Worm (Caenorhabditis elegans) whole organism, L1 larva: ENCODE results near the gene F42F12.11.
"Not testable (repeated sequence)": the region's sequence is repeated elsewhere in the genome, so short reads cannot be mapped to it uniquely, and the experiment has no call there.

Experiments
- C04F5.9 ChIP-seq: sonication (generic microtip); optimal IDR thresholded peaks from 2 replicates; lab custom pipeline; 2016; ENCODE audit warnings: missing genetic modification characterization, missing compliant biosample characterization
- F16B12.6 ChIP-seq: fragments of 150-350 bp; optimal IDR thresholded peaks from 2 replicates; lab custom pipeline; 2014; ENCODE audit warnings: missing biosample characterization, missing genetic modification characterization
- aha-1 ChIP-seq: fragments of 150-350 bp; optimal IDR thresholded peaks from 2 replicates; lab custom pipeline; 2014; ENCODE audit warnings: missing biosample characterization, missing genetic modification characterization
- blmp-1 ChIP-seq: fragments of 150-350 bp; optimal IDR thresholded peaks from 2 replicates; lab custom pipeline; 2014; ENCODE audit warnings: missing biosample characterization, missing genetic modification characterization
- ceh-82 ChIP-seq, 3 experiments: fragments of 150-350 bp in 1 of 3; sonication (generic microtip) in 2 of 3; optimal IDR thresholded peaks; 2 replicates each; lab custom pipeline; 2014 to 2017; ENCODE audit warnings: missing biosample characterization in 3 of 3, missing genetic modification characterization in 3 of 3
- ceh-88 ChIP-seq: fragments of 200-800 bp; sonication (Bioruptor generic); IDR thresholded peaks from 2 replicates; pipeline ENCODE4 v1.3.6; 2022; ENCODE audit warnings: missing genetic modification characterization, missing compliant biosample characterization
- ceh-90 ChIP-seq: sonication (generic microtip); optimal IDR thresholded peaks from 2 replicates; lab custom pipeline; 2016; ENCODE audit warnings: missing genetic modification characterization, missing compliant biosample characterization
- egl-13 ChIP-seq: sonication (generic microtip); optimal IDR thresholded peaks from 2 replicates; lab custom pipeline; 2016; ENCODE audit warnings: missing genotype, missing genetic modification reagents, missing genetic modification characterization, missing compliant biosample characterization
- egl-27 ChIP-seq, 2 experiments: fragments of 150-350 bp in 1 of 2; sonication (generic microtip); optimal IDR thresholded peaks; 3 replicates each; lab custom pipeline; 2017 to 2018; ENCODE audit warnings: missing biosample characterization in 2 of 2, missing genetic modification characterization in 2 of 2, missing genetic modification reagents in 2 of 2
- elt-3 ChIP-seq, 6 experiments: fragments of 150-350 bp in 1 of 6; sonication (generic microtip); optimal IDR thresholded peaks; 2 replicates each; lab custom pipeline; 2017 to 2018; ENCODE audit warnings: missing biosample characterization in 6 of 6, missing genetic modification characterization in 6 of 6, inconsistent platforms in 1 of 6
- ets-5 ChIP-seq: fragments of 200-800 bp; sonication (Bioruptor generic); IDR thresholded peaks from 2 replicates; pipeline ENCODE4 v1.3.6; 2022; ENCODE audit warnings: missing genetic modification characterization, missing compliant biosample characterization
- fkh-10 ChIP-seq: sonication (generic microtip); optimal IDR thresholded peaks from 2 replicates; lab custom pipeline; 2017; ENCODE audit warnings: missing biosample characterization, missing genetic modification reagents, missing genetic modification characterization
- fkh-8 ChIP-seq: sonication (generic microtip); optimal IDR thresholded peaks from 2 replicates; lab custom pipeline; 2016; ENCODE audit warnings: mild to moderate bottlenecking, missing genetic modification characterization, missing compliant biosample characterization
- grh-1 ChIP-seq: fragments of 200-800 bp; sonication (Bioruptor generic); IDR thresholded peaks from 2 replicates; pipeline ENCODE4 v1.3.6; 2022; ENCODE audit warnings: missing genetic modification reagents, missing genetic modification characterization, missing compliant biosample characterization
- hlh-4 ChIP-seq: sonication (generic microtip); optimal IDR thresholded peaks from 2 replicates; lab custom pipeline; 2016; ENCODE audit warnings: mild to moderate bottlenecking, missing genetic modification characterization, missing compliant biosample characterization
- hpl-2 ChIP-seq: fragments of 150-350 bp; optimal IDR thresholded peaks from 2 replicates; lab custom pipeline; 2014; ENCODE audit warnings: missing biosample characterization, missing genetic modification reagents, missing genetic modification characterization
- irx-1 ChIP-seq: sonication (generic microtip); optimal IDR thresholded peaks from 2 replicates; lab custom pipeline; 2016; ENCODE audit warnings: missing genetic modification characterization, missing compliant biosample characterization
- isw-1 ChIP-seq: fragments of 200-800 bp; sonication (Bioruptor generic); IDR thresholded peaks from 2 replicates; pipeline ENCODE4 v1.3.6; 2022; ENCODE audit warnings: missing genetic modification characterization, missing compliant biosample characterization
- lin-14 ChIP-seq: fragments of 200-800 bp; sonication (Bioruptor generic); optimal IDR thresholded peaks from 2 replicates; lab custom pipeline; 2018; ENCODE audit warnings: mild to moderate bottlenecking, missing genetic modification characterization, moderate library complexity, missing compliant biosample characterization
- lin-35 ChIP-seq, 2 experiments: fragments of 150-350 bp; optimal IDR thresholded peaks; 2 replicates each; lab custom pipeline; 2014; ENCODE audit warnings: missing biosample characterization in 2 of 2, missing genetic modification characterization in 2 of 2, missing genetic modification reagents in 2 of 2
- mab-9 ChIP-seq: fragments of 200-800 bp; sonication (Bioruptor generic); IDR thresholded peaks from 2 replicates; pipeline ENCODE4 v1.3.6; 2022; ENCODE audit warnings: missing genetic modification reagents, missing genetic modification characterization, missing compliant biosample characterization
- mef-2 ChIP-seq: fragments of 150-350 bp; optimal IDR thresholded peaks from 2 replicates; lab custom pipeline; 2014; ENCODE audit warnings: missing biosample characterization, missing genetic modification characterization
- nhr-12 ChIP-seq: sonication (generic microtip); optimal IDR thresholded peaks from 2 replicates; lab custom pipeline; 2017; ENCODE audit warnings: missing biosample characterization, missing genetic modification characterization
- nhr-20 ChIP-seq: sonication (generic microtip); optimal IDR thresholded peaks from 2 replicates; lab custom pipeline; 2016; ENCODE audit warnings: mild to moderate bottlenecking, missing genetic modification characterization, missing compliant biosample characterization
- nhr-28 ChIP-seq: fragments of 150-350 bp; optimal IDR thresholded peaks from 2 replicates; lab custom pipeline; 2014; ENCODE audit warnings: missing biosample characterization, missing genetic modification characterization
- nhr-85 ChIP-seq: sonication (generic microtip); peaks from one replicate; lab custom pipeline; 2016; ENCODE audit warnings: missing genetic modification characterization, inconsistent platforms, missing compliant biosample characterization
- nhr-90 ChIP-seq: sonication (generic microtip); optimal IDR thresholded peaks from 2 replicates; lab custom pipeline; 2016; ENCODE audit warnings: mild to moderate bottlenecking, missing genetic modification characterization, missing compliant biosample characterization; ENCODE audit not compliant: poor library complexity
- rnt-1 ChIP-seq: sonication (generic microtip); optimal IDR thresholded peaks from 2 replicates; lab custom pipeline; 2016; ENCODE audit warnings: mild to moderate bottlenecking, missing genetic modification characterization, moderate library complexity, missing compliant biosample characterization
- sox-4 ChIP-seq: sonication (generic microtip); optimal IDR thresholded peaks from 2 replicates; lab custom pipeline; 2016; ENCODE audit warnings: missing genetic modification characterization, missing compliant biosample characterization
- sup-37 ChIP-seq: fragments of 200-800 bp; sonication (Bioruptor generic); optimal IDR thresholded peaks from 2 replicates; lab custom pipeline; 2018; ENCODE audit warnings: mild to moderate bottlenecking, missing genetic modification characterization, missing compliant biosample characterization
- swsn-7 ChIP-seq: sonication (generic microtip); optimal IDR thresholded peaks from 2 replicates; lab custom pipeline; 2016; ENCODE audit warnings: missing genetic modification characterization, missing compliant biosample characterization
- unc-98 ChIP-seq: fragments of 200-800 bp; sonication (Bioruptor generic); IDR thresholded peaks from 2 replicates; pipeline ENCODE4 v1.3.6; 2022; ENCODE audit warnings: missing genetic modification characterization, missing compliant biosample characterization
- xbp-1 ChIP-seq: sonication (generic microtip); optimal IDR thresholded peaks from 2 replicates; lab custom pipeline; 2016; ENCODE audit warnings: missing genetic modification characterization, missing compliant biosample characterization
- zag-1 ChIP-seq: fragments of 150-350 bp; optimal IDR thresholded peaks from 2 replicates; lab custom pipeline; 2014; ENCODE audit warnings: missing biosample characterization, missing genetic modification characterization
- zip-4 ChIP-seq: fragments of 200-800 bp; sonication (Bioruptor generic); optimal IDR thresholded peaks from 2 replicates; lab custom pipeline; 2018; ENCODE audit warnings: mild to moderate bottlenecking, missing genetic modification characterization, moderate library complexity, missing compliant biosample characterization
- ztf-11 ChIP-seq, 2 experiments: sonication (generic microtip); optimal IDR thresholded peaks; 2 replicates each; lab custom pipeline; 2016 to 2017; ENCODE audit warnings: missing genetic modification characterization in 2 of 2, missing biosample characterization in 1 of 2, missing compliant biosample characterization in 1 of 2

F42F12.11 gene

DNA sequence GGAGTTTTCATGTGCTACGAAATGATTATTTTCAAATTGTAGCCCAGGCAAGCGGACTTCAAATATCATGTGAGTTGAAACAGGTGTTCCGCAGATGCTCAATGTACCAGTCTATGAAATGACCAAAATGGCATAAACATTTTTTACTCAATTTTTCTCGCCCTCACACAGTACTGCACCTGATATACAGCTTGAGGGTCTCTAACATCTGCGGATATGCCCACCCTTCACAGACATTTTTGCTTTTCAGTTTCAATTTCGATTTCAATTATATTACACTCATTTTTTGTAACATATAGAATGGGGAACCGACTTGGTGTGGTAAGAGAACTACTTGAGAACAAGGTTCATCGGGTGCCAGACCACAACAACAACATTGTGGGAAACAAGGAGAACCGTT, at the start of gene F42F12.11:
F42F12.11 (plus strand) TSS at position 301 of the 400 bp plus-strand sequence.
- no peak for TF ChIP-seq zag-1 (tag; lab: Kevin White, UChicago)
- no peak for TF ChIP-seq rnt-1 (tag; lab: Kevin White, UChicago)

DNA sequence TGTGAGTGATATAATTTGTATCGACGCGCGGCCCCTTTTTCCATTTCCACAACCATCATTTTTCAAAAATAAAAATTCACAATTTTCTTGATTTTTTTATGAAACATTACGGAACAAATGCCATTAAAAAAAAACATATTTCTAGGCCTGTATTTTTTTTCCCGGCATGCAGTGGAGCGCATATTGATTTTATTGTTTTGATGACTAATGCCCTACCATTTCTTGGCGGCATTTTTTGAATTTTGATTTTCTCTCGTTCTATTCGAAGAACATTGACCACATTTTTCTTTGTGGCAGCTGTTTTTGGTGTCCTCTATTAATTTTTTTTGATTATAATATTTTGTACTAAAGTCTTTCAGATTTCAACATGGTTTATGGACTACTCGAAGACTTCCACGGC, 48.5 kb upstream of the F42F12.11 start, which contains the start of gene W06D11.3:
W06D11.3 (plus strand) TSS at position 360 of the 400 bp plus-strand sequence.
- TF ChIP-seq xbp-1 (tag; lab: Kevin White, UChicago), result no peak
- no peak for TF ChIP-seq lin-35 (GFP tag; optimal IDR thresholded peaks at IDR 0.05; lab: Kevin White, UChicago)
- TF ChIP-seq, all 84 proteins: peak for 0

DNA sequence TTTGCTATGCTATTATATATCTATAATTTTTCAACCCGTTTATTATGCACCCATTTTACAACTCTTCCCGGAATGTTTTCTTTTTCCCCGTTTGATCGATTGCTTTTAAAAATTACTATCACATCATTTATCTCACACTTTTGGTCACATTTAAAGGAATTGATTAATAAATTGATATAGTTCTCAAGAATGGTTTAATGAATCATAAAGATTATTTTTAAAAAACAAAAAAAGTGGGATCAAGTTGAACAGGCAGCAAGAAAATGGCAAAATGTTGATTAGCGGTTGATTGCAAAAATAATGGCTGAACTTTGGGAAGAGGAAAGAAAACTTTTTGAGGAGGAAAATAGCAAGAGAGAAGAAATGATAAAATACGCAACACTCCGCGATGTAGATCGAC, 47.0 kb upstream of the F42F12.11 start, which contains the start of gene W06D11.5:
W06D11.5 (plus strand) TSS at position 301 of the 400 bp plus-strand sequence.
- TF ChIP-seq mef-2 (tag; lab: Kevin White, UChicago) (no peak), nhr-85 (tag; lab: Kevin White, UChicago) (peak; percentile 1)

DNA sequence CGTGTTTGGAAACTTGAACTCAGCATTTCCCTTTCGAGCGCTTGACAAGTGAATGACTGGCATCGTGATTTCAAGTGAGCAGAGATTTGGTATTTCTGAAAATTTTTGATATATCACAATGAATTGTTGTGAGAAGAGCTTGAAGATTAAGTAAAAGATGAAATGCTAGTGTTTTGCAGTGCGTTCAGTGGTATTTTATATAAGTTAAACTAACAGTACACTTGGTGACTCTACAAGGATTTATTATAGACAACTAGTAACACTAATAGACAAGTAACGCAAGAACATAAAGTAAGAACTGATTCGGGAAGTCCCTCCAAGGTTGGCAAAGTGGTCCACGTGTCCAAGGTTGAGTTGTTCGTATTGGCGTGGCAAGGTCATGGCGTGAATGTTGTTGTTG, 44.1 kb upstream of the F42F12.11 start, which contains the start of gene dot-1.3:
dot-1.3 (minus strand) TSS at position 101 of the 400 bp plus-strand sequence.
- not testable (repeated sequence) for TF ChIP-seq blmp-1 (tag; lab: Kevin White, UChicago); elt-3 (tag; optimal IDR thresholded peaks at IDR 0.05; lab: Kevin White, UChicago); unc-98 (GFP tag; lab: Robert Waterston, UW)

DNA sequence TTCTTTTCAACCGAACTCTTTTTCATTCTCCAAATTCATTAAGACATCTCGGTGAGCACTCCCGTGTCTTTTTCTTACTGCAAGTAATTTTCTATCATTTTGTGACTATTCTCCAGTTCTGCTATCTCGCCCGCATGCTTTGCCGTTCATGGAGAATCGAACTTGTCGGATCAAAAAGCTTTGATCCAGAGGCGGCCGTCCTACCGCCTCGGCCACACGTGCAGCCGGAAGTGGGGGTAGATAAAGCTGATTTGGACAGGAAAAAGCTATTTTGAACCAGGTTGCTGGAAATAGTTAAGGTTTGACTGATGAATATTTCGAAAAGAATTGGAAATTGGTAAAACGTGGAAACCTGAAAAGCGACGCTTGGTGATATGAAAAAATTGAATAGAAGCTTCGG, 42.6 kb upstream of the F42F12.11 start:
- TF ChIP-seq elt-3 (tag; optimal IDR thresholded peaks at IDR 0.05; lab: Kevin White, UChicago), result no peak
- TF ChIP-seq sup-37 (GFP tag; lab: Kevin White, UChicago), result no peak
- TF ChIP-seq fkh-10 (GFP tag; lab: Kevin White, UChicago), result no peak
- TF ChIP-seq ets-5 (GFP tag; lab: Robert Waterston, UW), result no peak
- TF ChIP-seq irx-1, result no peak
- no peak for TF ChIP-seq hlh-4 (tag; lab: Kevin White, UChicago)
- TF ChIP-seq F16B12.6 (tag; lab: Kevin White, UChicago), result no peak
- TF ChIP-seq mab-9 (GFP tag; lab: Robert Waterston, UW), result no peak
- TF ChIP-seq ceh-82 (tag; optimal IDR thresholded peaks at IDR 0.05; lab: Kevin White, UChicago), result no peak
- TF ChIP-seq egl-27 (tag; optimal IDR thresholded peaks at IDR 0.05; lab: Kevin White, UChicago), result no peak
- TF ChIP-seq egl-13, result no peak
- no peak for TF ChIP-seq zip-4 (GFP tag; lab: Kevin White, UChicago)

DNA sequence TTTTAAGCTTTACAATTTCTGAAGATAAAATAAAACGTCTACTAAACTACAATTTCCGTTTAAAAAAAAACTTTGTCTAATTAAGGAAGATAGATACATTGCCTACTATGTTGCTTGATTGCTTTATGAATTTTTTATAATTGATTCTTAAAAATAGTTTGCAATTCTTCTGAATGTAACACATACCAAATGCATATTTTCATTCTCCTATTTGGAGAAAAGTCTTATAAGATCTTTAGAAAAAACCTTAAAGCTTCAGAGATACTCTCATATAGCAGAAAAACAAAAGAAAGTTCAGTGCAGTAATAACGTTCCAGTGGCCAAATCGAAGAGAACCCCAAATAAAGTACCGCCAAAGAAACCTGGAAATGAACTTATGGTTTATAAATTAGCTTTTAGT, 40.3 kb upstream of the F42F12.11 start, which contains the start of gene phf-32:
phf-32 (plus strand) TSS at position 301 of the 400 bp plus-strand sequence.
- TF ChIP-seq C04F5.9 (tag; lab: Kevin White, UChicago) (no peak), hpl-2 (GFP tag; lab: Kevin White, UChicago) (no peak)

DNA sequence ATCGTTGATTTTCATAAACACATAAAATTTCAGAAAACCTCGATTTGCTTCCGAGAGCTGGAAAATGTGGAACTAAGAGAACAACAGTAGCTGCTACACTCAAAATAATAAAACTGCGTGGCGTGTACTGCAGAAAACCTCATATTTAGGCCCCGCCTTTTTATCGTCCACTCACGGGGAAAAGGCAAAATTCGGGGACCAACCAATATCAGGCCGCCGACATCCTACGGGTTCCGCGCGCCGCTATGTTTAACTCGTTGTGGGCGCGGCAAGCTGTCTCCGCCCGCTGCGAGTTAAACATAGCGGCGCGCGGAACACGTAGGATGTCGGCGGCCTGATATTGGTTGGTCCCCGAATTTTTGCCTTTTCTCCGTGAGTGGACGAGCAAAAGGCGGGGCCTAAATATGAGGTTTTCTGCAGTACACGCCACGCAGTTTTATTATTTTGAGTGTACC, 38.8 kb upstream of the F42F12.11 start, which contains the start of gene F17A2.16:
F17A2.16 (plus strand) TSS at position 405 of the 455 bp plus-strand sequence.
- TF ChIP-seq swsn-7, ceh-90, C04F5.9 (tag; lab: Kevin White, UChicago): not testable (repeated sequence)
- TF ChIP-seq, all 84 proteins: peak for 0; not testable (repeated sequence) for 84

DNA sequence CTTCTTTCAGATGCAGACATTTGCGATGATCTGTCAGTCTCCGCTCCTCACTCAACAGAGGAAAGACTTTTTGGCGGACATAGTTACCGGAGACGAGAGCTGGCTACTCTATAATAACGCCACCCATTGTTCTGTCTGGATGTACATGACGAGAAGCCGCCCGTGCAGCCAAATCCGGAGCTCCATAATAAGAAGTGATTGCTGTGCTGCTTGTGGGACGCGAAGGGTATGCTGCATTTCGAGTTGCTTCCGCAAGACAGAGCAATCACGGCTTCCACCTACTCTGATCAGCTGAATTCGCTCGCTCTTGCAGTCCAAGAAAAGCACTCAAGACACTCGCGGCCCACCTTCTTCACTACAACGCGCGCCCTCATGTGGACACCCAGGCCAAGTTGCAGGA, 33.0 kb upstream of the F42F12.11 start:
- TF ChIP-seq ceh-88 (GFP tag; lab: Robert Waterston, UW), result no peak
- no peak for TF ChIP-seq nhr-12 (tag; lab: Kevin White, UChicago)
- no peak for TF ChIP-seq sox-4 (tag; lab: Kevin White, UChicago)
- TF ChIP-seq nhr-20 (tag; lab: Kevin White, UChicago), result no peak
- no peak for TF ChIP-seq blmp-1 (tag; lab: Kevin White, UChicago)
- no peak for TF ChIP-seq ztf-11 (tag; optimal IDR thresholded peaks at IDR 0.05; lab: Kevin White, UChicago)
- TF ChIP-seq lin-14 (GFP tag; lab: Kevin White, UChicago), result no peak
- no peak for TF ChIP-seq nhr-90 (tag; lab: Kevin White, UChicago)
- no peak for TF ChIP-seq ceh-82 (tag; optimal IDR thresholded peaks at IDR 0.05; lab: Kevin White, UChicago)
- no peak for TF ChIP-seq fkh-10 (GFP tag; lab: Kevin White, UChicago)
- TF ChIP-seq nhr-28 (tag; lab: Kevin White, UChicago), result no peak
- no peak for TF ChIP-seq egl-13
- TF ChIP-seq fkh-8 (tag; lab: Kevin White, UChicago), result no peak
- TF ChIP-seq hpl-2 (GFP tag; lab: Kevin White, UChicago), result no peak
- TF ChIP-seq aha-1 (tag; lab: Kevin White, UChicago), result no peak
- no peak for TF ChIP-seq isw-1 (GFP tag; lab: Robert Waterston, UW)
- TF ChIP-seq grh-1, result no peak
